Worm (Caenorhabditis elegans) whole organism, L2 larva: ENCODE data around the gene hmp-1.

Source experiments
- C34F6.9 ChIP-seq: fragments of 150-350 bp; optimal IDR thresholded peaks from 2 replicates; lab custom pipeline; 2014; ENCODE audit warnings: missing biosample characterization, missing genetic modification characterization
- F13H6.1 ChIP-seq: sonication (generic microtip); optimal IDR thresholded peaks from 2 replicates; lab custom pipeline; 2016; ENCODE audit warnings: missing genetic modification characterization, missing compliant biosample characterization
- R02D3.7 ChIP-seq: fragments of 150-350 bp; optimal IDR thresholded peaks from 2 replicates; lab custom pipeline; 2014; ENCODE audit warnings: missing biosample characterization, missing genetic modification characterization
- Y55F3AM.14 ChIP-seq: fragments of 200-800 bp; sonication (Bioruptor generic); optimal IDR thresholded peaks from 2 replicates; lab custom pipeline; 2018; ENCODE audit warnings: mild to moderate bottlenecking, missing genetic modification characterization, missing compliant biosample characterization
- ZK546.5 ChIP-seq: sonication (generic microtip); optimal IDR thresholded peaks from 2 replicates; lab custom pipeline; 2017; ENCODE audit warnings: missing biosample characterization, missing genetic modification characterization
- alr-1 ChIP-seq: fragments of 150-350 bp; optimal IDR thresholded peaks from 2 replicates; lab custom pipeline; 2014; ENCODE audit warnings: missing biosample characterization, missing genetic modification characterization
- aly-2 ChIP-seq: fragments of 150-350 bp; optimal IDR thresholded peaks from 2 replicates; lab custom pipeline; 2014; ENCODE audit warnings: missing biosample characterization, missing genetic modification characterization
- ama-1 ChIP-seq: fragments of 150-350 bp; optimal IDR thresholded peaks from 2 replicates; lab custom pipeline; 2018; ENCODE audit warnings: inconsistent platforms
- blmp-1 ChIP-seq: sonication (generic microtip); optimal IDR thresholded peaks from 2 replicates; lab custom pipeline; 2017; ENCODE audit warnings: missing genetic modification characterization, mild to moderate bottlenecking, missing compliant biosample characterization, antibody characterized with exemption, moderate library complexity; ENCODE audit not compliant: insufficient read depth
- ceh-16 ChIP-seq: fragments of 150-350 bp; optimal IDR thresholded peaks from 2 replicates; lab custom pipeline; 2014; ENCODE audit warnings: missing biosample characterization, missing genetic modification characterization
- ceh-82 ChIP-seq: fragments of 150-350 bp; optimal IDR thresholded peaks from 2 replicates; lab custom pipeline; 2014; ENCODE audit warnings: missing biosample characterization, missing genetic modification characterization
- crh-2 ChIP-seq: sonication (generic microtip); optimal IDR thresholded peaks from 2 replicates; lab custom pipeline; 2017; ENCODE audit warnings: missing biosample characterization, missing genetic modification characterization
- dmd-4 ChIP-seq: sonication (generic microtip); optimal IDR thresholded peaks from 2 replicates; lab custom pipeline; 2017; ENCODE audit warnings: missing biosample characterization, missing genetic modification characterization
- egl-27 ChIP-seq: sonication (generic microtip); optimal IDR thresholded peaks from 3 replicates; lab custom pipeline; 2017; ENCODE audit warnings: missing biosample characterization, missing genetic modification reagents, missing genetic modification characterization
- elt-1 ChIP-seq: fragments of 150-350 bp; optimal IDR thresholded peaks from 2 replicates; lab custom pipeline; 2014; ENCODE audit warnings: missing biosample characterization, missing genetic modification characterization
- elt-3 ChIP-seq: sonication (generic microtip); optimal IDR thresholded peaks from 2 replicates; lab custom pipeline; 2017; ENCODE audit warnings: missing biosample characterization, missing genetic modification characterization
- fos-1 ChIP-seq: fragments of 150-350 bp; optimal IDR thresholded peaks from 2 replicates; lab custom pipeline; 2014; ENCODE audit warnings: missing biosample characterization, missing genetic modification characterization
- gmeb-1 ChIP-seq: fragments of 150-350 bp; optimal IDR thresholded peaks from 2 replicates; lab custom pipeline; 2014; ENCODE audit warnings: missing biosample characterization, missing genetic modification characterization
- lin-11 ChIP-seq: fragments of 150-350 bp; sonication (generic microtip); optimal IDR thresholded peaks from 2 replicates; lab custom pipeline; 2014; ENCODE audit warnings: missing biosample characterization, missing genetic modification characterization, inconsistent platforms, mixed read lengths
- lin-13 ChIP-seq: fragments of 150-350 bp; optimal IDR thresholded peaks from 2 replicates; lab custom pipeline; 2014; ENCODE audit warnings: missing biosample characterization, missing genetic modification reagents, missing genetic modification characterization
- lin-39 ChIP-seq: fragments of 150-350 bp; optimal IDR thresholded peaks from 2 replicates; lab custom pipeline; 2014; ENCODE audit warnings: missing biosample characterization, missing genetic modification reagents, missing genetic modification characterization
- lsy-2 ChIP-seq, 2 experiments: fragments of 150-350 bp in 1 of 2; sonication (generic microtip) in 1 of 2; optimal IDR thresholded peaks; 2 replicates each; lab custom pipeline; 2014 to 2017; ENCODE audit warnings: missing biosample characterization in 2 of 2, missing genetic modification characterization in 2 of 2
- mab-5 ChIP-seq: fragments of 150-350 bp; optimal IDR thresholded peaks from 2 replicates; lab custom pipeline; 2014; ENCODE audit warnings: missing biosample characterization, missing genetic modification characterization
- mbf-1 ChIP-seq: sonication (generic microtip); optimal IDR thresholded peaks from 2 replicates; lab custom pipeline; 2017; ENCODE audit warnings: missing biosample characterization, missing genetic modification characterization
- mdl-1 ChIP-seq, 2 experiments: fragments of 150-350 bp in 1 of 2; sonication (generic microtip) in 1 of 2; optimal IDR thresholded peaks; 2 replicates each; lab custom pipeline; 2017; ENCODE audit warnings: missing biosample characterization in 2 of 2, missing genetic modification characterization in 2 of 2
- nhr-10 ChIP-seq: sonication (generic microtip); optimal IDR thresholded peaks from 2 replicates; lab custom pipeline; 2017; ENCODE audit warnings: missing biosample characterization, missing genetic modification characterization
- nhr-11 ChIP-seq: fragments of 150-350 bp; optimal IDR thresholded peaks from 2 replicates; lab custom pipeline; 2014; ENCODE audit warnings: missing biosample characterization, missing genetic modification characterization
- nhr-12 ChIP-seq: fragments of 150-350 bp; optimal IDR thresholded peaks from 2 replicates; lab custom pipeline; 2014; ENCODE audit warnings: missing biosample characterization, missing genetic modification characterization
- nhr-129 ChIP-seq: fragments of 150-350 bp; optimal IDR thresholded peaks from 2 replicates; lab custom pipeline; 2014; ENCODE audit warnings: missing biosample characterization, missing genetic modification characterization
- nhr-21 ChIP-seq: fragments of 150-350 bp; optimal IDR thresholded peaks from 2 replicates; lab custom pipeline; 2014; ENCODE audit warnings: missing biosample characterization, missing genetic modification characterization
- nhr-23 ChIP-seq: fragments of 150-350 bp; optimal IDR thresholded peaks from 2 replicates; lab custom pipeline; 2014; ENCODE audit warnings: missing biosample characterization, missing genetic modification reagents, missing genetic modification characterization
- nhr-237 ChIP-seq: fragments of 150-350 bp; optimal IDR thresholded peaks from 2 replicates; lab custom pipeline; 2014; ENCODE audit warnings: missing biosample characterization, missing genetic modification characterization
- nhr-25 ChIP-seq: fragments of 150-350 bp; sonication (generic microtip); optimal IDR thresholded peaks from 3 replicates; lab custom pipeline; 2014; ENCODE audit warnings: missing biosample characterization, missing genetic modification characterization
- nhr-6 ChIP-seq: fragments of 150-350 bp; optimal IDR thresholded peaks from 2 replicates; lab custom pipeline; 2014; ENCODE audit warnings: missing biosample characterization, missing genetic modification characterization
- nhr-77 ChIP-seq: fragments of 150-350 bp; optimal IDR thresholded peaks from 2 replicates; lab custom pipeline; 2014; ENCODE audit warnings: missing biosample characterization, missing genetic modification characterization
- peb-1 ChIP-seq: fragments of 150-350 bp; optimal IDR thresholded peaks from 2 replicates; lab custom pipeline; 2014; ENCODE audit warnings: missing biosample characterization, missing genetic modification characterization
- sem-4 ChIP-seq: fragments of 150-350 bp; optimal IDR thresholded peaks from 2 replicates; lab custom pipeline; 2014; ENCODE audit warnings: missing biosample characterization, missing genetic modification reagents, missing genetic modification characterization
- skn-1 ChIP-seq: sonication (generic microtip); optimal IDR thresholded peaks from 2 replicates; lab custom pipeline; 2017; ENCODE audit warnings: missing biosample characterization, missing genetic modification characterization
- sma-3 ChIP-seq: sonication (generic microtip); optimal IDR thresholded peaks from 2 replicates; lab custom pipeline; 2016; ENCODE audit warnings: missing genetic modification reagents, missing genetic modification characterization, missing compliant biosample characterization
- sma-9 ChIP-seq, 2 experiments: fragments of 150-350 bp in 1 of 2; sonication (generic microtip) in 1 of 2; optimal IDR thresholded peaks; 2 replicates each; lab custom pipeline; 2014 to 2016; ENCODE audit warnings: missing genetic modification characterization in 2 of 2, mild to moderate bottlenecking in 1 of 2, missing biosample characterization in 1 of 2, missing compliant biosample characterization in 1 of 2, missing genetic modification reagents in 1 of 2, moderate library complexity in 1 of 2
- snpc-4 ChIP-seq: fragments of 150-350 bp; optimal IDR thresholded peaks from 2 replicates; lab custom pipeline; 2014; ENCODE audit warnings: missing biosample characterization, missing genetic modification characterization
- unc-39 ChIP-seq: fragments of 150-350 bp; optimal IDR thresholded peaks from 2 replicates; lab custom pipeline; 2014; ENCODE audit warnings: missing biosample characterization, missing genetic modification characterization
- unc-55 ChIP-seq: fragments of 150-350 bp; sonication (generic microtip); optimal IDR thresholded peaks from 3 replicates; lab custom pipeline; 2014; ENCODE audit warnings: missing biosample characterization, missing genetic modification reagents, missing genetic modification characterization
- unc-62 ChIP-seq: fragments of 150-350 bp; optimal IDR thresholded peaks from 2 replicates; lab custom pipeline; 2014; ENCODE audit warnings: missing biosample characterization, missing genetic modification reagents, missing genetic modification characterization
- zag-1 ChIP-seq: fragments of 150-350 bp; optimal IDR thresholded peaks from 2 replicates; lab custom pipeline; 2014; ENCODE audit warnings: missing biosample characterization, missing genetic modification characterization
- ztf-1 ChIP-seq: fragments of 200-800 bp; sonication (Bioruptor generic); conservative IDR thresholded peaks from 2 replicates; pipeline ENCODE4 v1.3.6; 2022; ENCODE audit warnings: missing genetic modification characterization, missing compliant biosample characterization
- ztf-11 ChIP-seq: sonication (generic microtip); optimal IDR thresholded peaks from 2 replicates; lab custom pipeline; 2017; ENCODE audit warnings: missing biosample characterization, missing genetic modification characterization
- ztf-4 ChIP-seq: fragments of 150-350 bp; optimal IDR thresholded peaks from 2 replicates; lab custom pipeline; 2014; ENCODE audit warnings: missing biosample characterization, missing genetic modification characterization

Gene hmp-1

ce11 chrV:11885087-11885486 is 39.4 kb downstream of the hmp-1 start:
- TF ChIP-seq F13H6.1 (tag; lab: Kevin White, UChicago), result peak; percentile 4
- no peak for TF ChIP-seq zag-1 (tag; lab: Kevin White, UChicago)
- peak; percentile 65 for TF ChIP-seq nhr-129
- TF ChIP-seq Y55F3AM.14 (GFP tag; lab: Kevin White, UChicago), result no peak
- TF ChIP-seq aly-2, result no peak
- TF ChIP-seq crh-2 (tag; lab: Kevin White, UChicago), result peak; percentile 44
- TF ChIP-seq sem-4 (tag; lab: Kevin White, UChicago), result no peak
- no peak for TF ChIP-seq skn-1 (tag; lab: Kevin White, UChicago)
- TF ChIP-seq nhr-11 (tag; lab: Kevin White, UChicago), result no peak
- TF ChIP-seq C34F6.9 (tag; lab: Kevin White, UChicago), result no peak
- no peak for TF ChIP-seq dmd-4
- no peak for TF ChIP-seq alr-1
- TF ChIP-seq lin-13 (GFP tag; lab: Kevin White, UChicago), result no peak
- peak; percentile 50 for TF ChIP-seq fos-1 (tag; lab: Kevin White, UChicago)
- peak; percentile 71 for TF ChIP-seq sma-9 (GFP tag; optimal IDR thresholded peaks at IDR 0.05; lab: Kevin White, UChicago)
- no peak for TF ChIP-seq sma-9 (tag; optimal IDR thresholded peaks at IDR 0.05; lab: Kevin White, UChicago)
- TF ChIP-seq, all 48 proteins: peak for 5

ce11 chrV:11885939-11886338 is 40.3 kb downstream of the hmp-1 start:
- TF ChIP-seq F13H6.1 (tag; lab: Kevin White, UChicago) (peak; percentile 87), ceh-16 (tag; lab: Kevin White, UChicago) (no peak), lin-11 (tag; lab: Kevin White, UChicago) (no peak), egl-27 (tag; lab: Kevin White, UChicago) (peak; percentile 51), nhr-6 (tag; lab: Kevin White, UChicago) (peak; percentile 3), elt-1 (tag; lab: Kevin White, UChicago) (no peak), gmeb-1 (tag; lab: Kevin White, UChicago) (peak; percentile 70), ztf-1 (no peak), ZK546.5 (tag; lab: Kevin White, UChicago) (no peak), zag-1 (tag; lab: Kevin White, UChicago) (no peak), aly-2 (no peak), blmp-1 (peak; percentile 69), ceh-82 (tag; lab: Kevin White, UChicago) (no peak), nhr-12 (tag; lab: Kevin White, UChicago) (no peak), nhr-129 (peak; percentile 91), unc-62 (GFP tag; lab: Kevin White, UChicago) (no peak), lin-39 (tag; lab: Kevin White, UChicago) (no peak), sma-9 (GFP tag; optimal IDR thresholded peaks at IDR 0.05; lab: Kevin White, UChicago) (peak; percentile 95), sma-9 (tag; optimal IDR thresholded peaks at IDR 0.05; lab: Kevin White, UChicago) (no peak), elt-3 (no peak), unc-55 (no peak), nhr-237 (tag; lab: Kevin White, UChicago) (no peak), skn-1 (tag; lab: Kevin White, UChicago) (no peak), snpc-4 (tag; lab: Kevin White, UChicago) (no peak), sem-4 (tag; lab: Kevin White, UChicago) (no peak), nhr-25 (tag; lab: Kevin White, UChicago) (peak; percentile 13), nhr-23 (no peak), unc-39 (tag; lab: Kevin White, UChicago) (no peak), ama-1 (lab: Kevin White, UChicago) (no peak), nhr-11 (tag; lab: Kevin White, UChicago) (no peak), peb-1 (tag; lab: Kevin White, UChicago) (no peak), sma-3 (GFP tag; lab: Kevin White, UChicago) (peak; percentile 52), Y55F3AM.14 (GFP tag; lab: Kevin White, UChicago) (no peak), C34F6.9 (tag; lab: Kevin White, UChicago) (peak; percentile 51), dmd-4 (no peak), lsy-2 (tag; optimal IDR thresholded peaks at IDR 0.05; lab: Kevin White, UChicago) (peak in 1 of 2 experiments; percentile 74), ztf-4 (tag; lab: Kevin White, UChicago) (peak; percentile 60), alr-1 (no peak), nhr-77 (no peak), fos-1 (tag; lab: Kevin White, UChicago) (peak; percentile 10), nhr-10 (tag; lab: Kevin White, UChicago) (no peak), R02D3.7 (no peak), mdl-1 (tag; optimal IDR thresholded peaks at IDR 0.05; lab: Kevin White, UChicago) (peak in 1 of 2 experiments; percentile 84), mab-5 (tag; lab: Kevin White, UChicago) (no peak), mbf-1 (tag; lab: Kevin White, UChicago) (no peak), crh-2 (tag; lab: Kevin White, UChicago) (peak; percentile 82), nhr-21 (tag; lab: Kevin White, UChicago) (peak; percentile 58), ztf-11 (tag; lab: Kevin White, UChicago) (no peak), lin-13 (GFP tag; lab: Kevin White, UChicago) (peak; percentile 25)
